Worm (Caenorhabditis elegans): ENCODE results near the gene C34H4.2.

C34H4.2 gene

ce11 chrIV:1553195-1553918, at the start of gene C34H4.2:
Gene C34H4.2, plus strand, starts transcription at chrIV:1553752.
- TF ChIP-seq T22C8.4 (GFP tag; IDR thresholded peaks at IDR 0.05) (no peak), cog-1 (tag; optimal IDR thresholded peaks at IDR 0.05) (no peak), ref-1 (GFP tag; conservative IDR thresholded peaks at IDR 0.05) (no peak), klf-2 (GFP tag; conservative IDR thresholded peaks at IDR 0.05) (no peak), flt-1 (GFP tag; IDR thresholded peaks at IDR 0.05) (no peak), med-1 (GFP tag; optimal IDR thresholded peaks at IDR 0.05; ENCODE audit: insufficient read depth) (no peak), ztf-29 (GFP tag; IDR thresholded peaks at IDR 0.05) (no peak), tab-1 (GFP tag; IDR thresholded peaks at IDR 0.05) (no peak), ztf-23 (GFP tag; IDR thresholded peaks at IDR 0.05) (no peak)

- TF ChIP-seq ztf-29 (GFP tag; IDR thresholded peaks at IDR 0.05) (no peak), cog-1 (tag; optimal IDR thresholded peaks at IDR 0.05) (no peak), tab-1 (GFP tag; IDR thresholded peaks at IDR 0.05) (no peak), ref-1 (GFP tag; conservative IDR thresholded peaks at IDR 0.05) (no peak), flt-1 (GFP tag; IDR thresholded peaks at IDR 0.05) (no peak), T22C8.4 (GFP tag; IDR thresholded peaks at IDR 0.05) (no peak), klf-2 (GFP tag; conservative IDR thresholded peaks at IDR 0.05) (no peak), med-1 (GFP tag; optimal IDR thresholded peaks at IDR 0.05; ENCODE audit: insufficient read depth) (no peak), ztf-23 (GFP tag; IDR thresholded peaks at IDR 0.05) (no peak)
Observed at ce11 chrIV:1510241-1510640, 43.3 kb upstream of the C34H4.2 start, which contains the start of gene txt-4. Gene txt-4, plus strand, starts transcription at chrIV:1510564.

ce11 chrIV:1512944-1513343, 40.6 kb upstream of the C34H4.2 start:
- TF ChIP-seq tab-1 (GFP tag; IDR thresholded peaks at IDR 0.05) (no peak), ztf-23 (GFP tag; IDR thresholded peaks at IDR 0.05) (no peak), med-1 (GFP tag; optimal IDR thresholded peaks at IDR 0.05; ENCODE audit: insufficient read depth) (no peak), T22C8.4 (GFP tag; IDR thresholded peaks at IDR 0.05) (no peak), ztf-29 (GFP tag; IDR thresholded peaks at IDR 0.05) (no peak), flt-1 (GFP tag; IDR thresholded peaks at IDR 0.05) (no peak), ref-1 (GFP tag; conservative IDR thresholded peaks at IDR 0.05) (no peak), cog-1 (tag; optimal IDR thresholded peaks at IDR 0.05) (no peak), klf-2 (GFP tag; conservative IDR thresholded peaks at IDR 0.05) (no peak)

- TF ChIP-seq ref-1 (GFP tag; conservative IDR thresholded peaks at IDR 0.05) = peak; percentile 46; the same call in 1 of the 2 replicates
- peak; percentile 59; the same call in 1 of the 2 replicates for TF ChIP-seq ztf-23 (GFP tag; IDR thresholded peaks at IDR 0.05)
- no peak for TF ChIP-seq cog-1 (tag; optimal IDR thresholded peaks at IDR 0.05)
- 0 out of 2 replicates have a peak, but pooled peaks have one; percentile 50 for TF ChIP-seq ztf-29 (GFP tag; IDR thresholded peaks at IDR 0.05)
- peak; percentile 55; the same call in 1 of the 2 replicates for TF ChIP-seq flt-1 (GFP tag; IDR thresholded peaks at IDR 0.05)
- TF ChIP-seq tab-1 (GFP tag; IDR thresholded peaks at IDR 0.05) = peak; percentile 71; the same call in 1 of the 2 replicates
- TF ChIP-seq med-1 (GFP tag; optimal IDR thresholded peaks at IDR 0.05; ENCODE audit: insufficient read depth) = no peak
- TF ChIP-seq T22C8.4 (GFP tag; IDR thresholded peaks at IDR 0.05) = no peak
- 0 out of 2 replicates have a peak, but pooled peaks have one; percentile 31 for TF ChIP-seq klf-2 (GFP tag; conservative IDR thresholded peaks at IDR 0.05)
Observed at ce11 chrIV:1514415-1514814, 39.1 kb upstream of the C34H4.2 start.

ce11 chrIV:1515891-1516290, 37.7 kb upstream of the C34H4.2 start:
- TF ChIP-seq ztf-29 (GFP tag; IDR thresholded peaks at IDR 0.05) (no peak), med-1 (GFP tag; optimal IDR thresholded peaks at IDR 0.05; ENCODE audit: insufficient read depth) (no peak)

- TF ChIP-seq ztf-29 (GFP tag; IDR thresholded peaks at IDR 0.05) = no peak
- TF ChIP-seq ztf-23 (GFP tag; IDR thresholded peaks at IDR 0.05) = no peak
- TF ChIP-seq ref-1 (GFP tag; conservative IDR thresholded peaks at IDR 0.05) = no peak
- no peak for TF ChIP-seq klf-2 (GFP tag; conservative IDR thresholded peaks at IDR 0.05)
- no peak for TF ChIP-seq T22C8.4 (GFP tag; IDR thresholded peaks at IDR 0.05)
- no peak for TF ChIP-seq cog-1 (tag; optimal IDR thresholded peaks at IDR 0.05)
- TF ChIP-seq tab-1 (GFP tag; IDR thresholded peaks at IDR 0.05) = no peak
- TF ChIP-seq med-1 (GFP tag; optimal IDR thresholded peaks at IDR 0.05; ENCODE audit: insufficient read depth) = no peak
- no peak for TF ChIP-seq flt-1 (GFP tag; IDR thresholded peaks at IDR 0.05)
Observed at ce11 chrIV:1516527-1516926, 37.0 kb upstream of the C34H4.2 start, which contains the start of gene clec-172. Gene clec-172, minus strand, starts transcription at chrIV:1516627.

ce11 chrIV:1521224-1521623, 32.3 kb upstream of the C34H4.2 start, which contains the start of gene K03H6.4:
Gene K03H6.4, minus strand, starts transcription at chrIV:1521324.
- TF ChIP-seq ref-1 (GFP tag; conservative IDR thresholded peaks at IDR 0.05) (no peak), klf-2 (GFP tag; conservative IDR thresholded peaks at IDR 0.05) (no peak), tab-1 (GFP tag; IDR thresholded peaks at IDR 0.05) (no peak), T22C8.4 (GFP tag; IDR thresholded peaks at IDR 0.05) (no peak), cog-1 (tag; optimal IDR thresholded peaks at IDR 0.05) (no peak), ztf-29 (GFP tag; IDR thresholded peaks at IDR 0.05) (no peak), flt-1 (GFP tag; IDR thresholded peaks at IDR 0.05) (no peak), ztf-23 (GFP tag; IDR thresholded peaks at IDR 0.05) (no peak), med-1 (GFP tag; optimal IDR thresholded peaks at IDR 0.05; ENCODE audit: insufficient read depth) (no peak)

- TF ChIP-seq T22C8.4 (GFP tag; IDR thresholded peaks at IDR 0.05) (no peak), ztf-29 (GFP tag; IDR thresholded peaks at IDR 0.05) (no peak), med-1 (GFP tag; optimal IDR thresholded peaks at IDR 0.05; ENCODE audit: insufficient read depth) (no peak), cog-1 (tag; optimal IDR thresholded peaks at IDR 0.05) (no peak), ztf-23 (GFP tag; IDR thresholded peaks at IDR 0.05) (no peak), tab-1 (GFP tag; IDR thresholded peaks at IDR 0.05) (no peak), flt-1 (GFP tag; IDR thresholded peaks at IDR 0.05) (no peak), klf-2 (GFP tag; conservative IDR thresholded peaks at IDR 0.05) (no peak), ref-1 (GFP tag; conservative IDR thresholded peaks at IDR 0.05) (no peak)
Observed at ce11 chrIV:1522358-1522757, 31.2 kb upstream of the C34H4.2 start.

ce11 chrIV:1523418-1523817, 30.1 kb upstream of the C34H4.2 start, which contains the start of gene K03H6.1:
Gene K03H6.1, plus strand, starts transcription at chrIV:1523718.
- TF ChIP-seq klf-2 (GFP tag; conservative IDR thresholded peaks at IDR 0.05) (no peak), flt-1 (GFP tag; IDR thresholded peaks at IDR 0.05) (no peak), cog-1 (tag; optimal IDR thresholded peaks at IDR 0.05) (no peak), tab-1 (GFP tag; IDR thresholded peaks at IDR 0.05) (no peak), ref-1 (GFP tag; conservative IDR thresholded peaks at IDR 0.05) (no peak), ztf-23 (GFP tag; IDR thresholded peaks at IDR 0.05) (no peak), ztf-29 (GFP tag; IDR thresholded peaks at IDR 0.05) (no peak), med-1 (GFP tag; optimal IDR thresholded peaks at IDR 0.05; ENCODE audit: insufficient read depth) (no peak), T22C8.4 (GFP tag; IDR thresholded peaks at IDR 0.05) (no peak)
